Fruit fly (Drosophila melanogaster) whole organism, embryonic: Measurements from ENCODE around the gene Neu2.

Experiments
- Awh ChIP-seq: fragments of 200-800 bp; sonication (Bioruptor generic); IDR thresholded peaks from 2 replicates; pipeline ENCODE4, ENCODE4 v1.3.6; 2022; ENCODE audit warnings: missing biosample characterization, missing genetic modification characterization
- BEAF-32 ChIP-seq: fragments of 200-800 bp; sonication (Bioruptor generic); optimal IDR thresholded peaks from 3 replicates; lab custom pipeline; 2017; ENCODE audit warnings: missing biosample characterization, missing genetic modification characterization, mild to moderate bottlenecking, moderate library complexity, missing genetic modification reagents
- CG12071 ChIP-seq: fragments of 200-800 bp; sonication (Bioruptor generic); optimal IDR thresholded peaks from 3 replicates; lab custom pipeline; 2018; ENCODE audit warnings: missing biosample characterization, mild to moderate bottlenecking, missing genetic modification characterization
- CG12659 ChIP-seq: fragments of 200-800 bp; sonication (Bioruptor generic); optimal IDR thresholded peaks from 3 replicates; lab custom pipeline; 2017; ENCODE audit warnings: mild to moderate bottlenecking, missing biosample characterization, missing genetic modification reagents, missing genetic modification characterization
- CG13287 ChIP-seq: fragments of 200-800 bp; sonication (Bioruptor generic); IDR thresholded peaks from 2 replicates; pipeline ENCODE4 v1.3.6; 2022; ENCODE audit warnings: missing biosample characterization, missing genetic modification characterization; ENCODE audit not compliant: partially characterized antibody
- CG14710 ChIP-seq: fragments of 200-800 bp; sonication (Bioruptor generic); optimal IDR thresholded peaks from 3 replicates; lab custom pipeline; 2019; ENCODE audit warnings: missing biosample characterization, mild to moderate bottlenecking, missing genetic modification characterization, moderate library complexity
- CG1603 ChIP-seq: fragments of 200-800 bp; sonication (Bioruptor generic); optimal IDR thresholded peaks from 2 replicates; lab custom pipeline; 2019; ENCODE audit warnings: missing biosample characterization, mild to moderate bottlenecking, missing genetic modification characterization, moderate library complexity
- CG30020 ChIP-seq: fragments of 200-800 bp; optimal IDR thresholded peaks from 2 replicates; lab custom pipeline; 2019; ENCODE audit warnings: missing biosample characterization, mild to moderate bottlenecking, missing genetic modification characterization, moderate library complexity
- CG4328 ChIP-seq: fragments of 200-800 bp; sonication (Bioruptor generic); optimal IDR thresholded peaks from 3 replicates; lab custom pipeline; 2017; ENCODE audit warnings: missing biosample characterization, missing genetic modification reagents, missing genetic modification characterization
- CG8924 ChIP-seq: fragments of 200-800 bp; optimal IDR thresholded peaks from 3 replicates; lab custom pipeline; 2019; ENCODE audit warnings: missing biosample characterization, mild to moderate bottlenecking, missing genetic modification characterization, moderate library complexity
- CG9797 ChIP-seq: fragments of 200-800 bp; sonication (Bioruptor generic); optimal IDR thresholded peaks from 3 replicates; lab custom pipeline; 2018; ENCODE audit warnings: missing biosample characterization, mild to moderate bottlenecking, missing genetic modification characterization
- Dp ChIP-seq: fragments of 200-800 bp; sonication (Bioruptor generic); optimal IDR thresholded peaks from 2 replicates; lab custom pipeline; 2018; ENCODE audit warnings: missing biosample characterization, mild to moderate bottlenecking, missing genetic modification characterization, moderate library complexity
- E2f2 ChIP-seq: fragments of 200-800 bp; sonication (Bioruptor generic); IDR thresholded peaks from 2 replicates; pipeline ENCODE4 v1.3.6; 2022; ENCODE audit warnings: missing biosample characterization, missing genetic modification characterization
- Lhr ChIP-seq: fragments of 200-800 bp; sonication (Bioruptor generic); optimal IDR thresholded peaks from 3 replicates; lab custom pipeline; 2017; ENCODE audit warnings: mild to moderate bottlenecking, missing biosample characterization, missing genetic modification reagents, missing genetic modification characterization
- MBD-R2 ChIP-seq: fragments of 200-800 bp; sonication (Bioruptor generic); IDR thresholded peaks from 2 replicates; pipeline ENCODE4 v1.3.6; 2022; ENCODE audit warnings: missing biosample characterization, missing genetic modification characterization
- MESR4 ChIP-seq: fragments of 200-800 bp; sonication (Bioruptor generic); optimal IDR thresholded peaks from 2 replicates; lab custom pipeline; 2018; ENCODE audit warnings: missing biosample characterization, mild to moderate bottlenecking, missing genetic modification characterization, moderate library complexity
- Myb ChIP-seq: fragments of 200-800 bp; sonication (Bioruptor generic); optimal IDR thresholded peaks from 2 replicates; lab custom pipeline; 2016; ENCODE audit warnings: missing biosample characterization, missing genetic modification characterization
- Neu2 ChIP-seq: fragments of 200-800 bp; sonication (Bioruptor generic); optimal IDR thresholded peaks from 3 replicates; lab custom pipeline; 2016; ENCODE audit warnings: missing biosample characterization, missing genetic modification characterization, borderline replicate concordance
- Opbp ChIP-seq: fragments of 200-800 bp; sonication (Bioruptor generic); IDR thresholded peaks from 3 replicates; pipeline ENCODE4 v1.3.6; 2022; ENCODE audit warnings: missing biosample characterization, missing genetic modification characterization; ENCODE audit not compliant: partially characterized antibody
- Pdp1 ChIP-seq, 2 experiments: fragments of 200-800 bp; sonication (Bioruptor generic); optimal IDR thresholded peaks; 3 replicates each; lab custom pipeline; 2016; ENCODE audit warnings: missing biosample characterization in 2 of 2, missing genetic modification characterization in 2 of 2, mild to moderate bottlenecking in 1 of 2, moderate library complexity in 1 of 2
- Scr ChIP-seq: fragments of 200-800 bp; sonication (Bioruptor generic); IDR thresholded peaks from 2 replicates; pipeline ENCODE4 v1.3.6; 2022; ENCODE audit warnings: missing biosample characterization, missing genetic modification characterization; ENCODE audit not compliant: partially characterized antibody
- Tbp ChIP-seq: fragments of >200 bp; optimal IDR thresholded peaks from 2 replicates; lab custom pipeline; 2018; ENCODE audit warnings: missing biosample characterization, missing genetic modification characterization
- YL-1 ChIP-seq: fragments of 200-800 bp; sonication (Bioruptor generic); optimal IDR thresholded peaks from 3 replicates; lab custom pipeline; 2017; ENCODE audit warnings: missing biosample characterization, mild to moderate bottlenecking, missing genetic modification characterization
- amos ChIP-seq: fragments of 200-800 bp; sonication (Bioruptor generic); IDR thresholded peaks from 2 replicates; pipeline ENCODE4 v1.3.6; 2022; ENCODE audit warnings: missing biosample characterization, missing genetic modification characterization; ENCODE audit not compliant: partially characterized antibody
- chinmo ChIP-seq: fragments of 200-800 bp; sonication (Bioruptor generic); IDR thresholded peaks from 4 replicates; pipeline ENCODE4 v1.3.6; 2022; ENCODE audit warnings: missing biosample characterization, missing genetic modification characterization; ENCODE audit not compliant: partially characterized antibody
- crp ChIP-seq, 2 experiments: fragments of 200-800 bp; sonication (Bioruptor generic); optimal IDR thresholded peaks; 2 replicates in 1 of 2; 3 replicates in 1 of 2; lab custom pipeline; 2017; ENCODE audit warnings: missing biosample characterization in 2 of 2, missing genetic modification characterization in 2 of 2, mild to moderate bottlenecking in 1 of 2, moderate library complexity in 1 of 2
- gce ChIP-seq: fragments of 200-800 bp; sonication (Bioruptor generic); IDR thresholded peaks from 3 replicates; pipeline ENCODE4 v1.3.6; 2022; ENCODE audit warnings: missing biosample characterization, missing genetic modification characterization
- gfzf ChIP-seq: fragments of 200-800 bp; sonication (Bioruptor generic); optimal IDR thresholded peaks from 2 replicates; lab custom pipeline; 2016; ENCODE audit warnings: missing biosample characterization, mild to moderate bottlenecking, missing genetic modification characterization, moderate library complexity
- jing ChIP-seq: fragments of 200-800 bp; sonication (Bioruptor generic); optimal IDR thresholded peaks from 2 replicates; lab custom pipeline; 2018; ENCODE audit warnings: missing biosample characterization, mild to moderate bottlenecking, missing genetic modification characterization
- klu ChIP-seq: fragments of 200-800 bp; sonication (Bioruptor generic); IDR thresholded peaks from 2 replicates; pipeline ENCODE4 v1.3.6; 2022; ENCODE audit warnings: missing biosample characterization, missing genetic modification characterization
- pfk ChIP-seq: fragments of 200-800 bp; sonication (Bioruptor generic); optimal IDR thresholded peaks from 2 replicates; lab custom pipeline; 2018; ENCODE audit warnings: missing biosample characterization, mild to moderate bottlenecking, missing genetic modification characterization, moderate library complexity
- phol ChIP-seq: fragments of 200-800 bp; sonication (Bioruptor generic); optimal IDR thresholded peaks from 3 replicates; lab custom pipeline; 2018; ENCODE audit warnings: missing biosample characterization, mild to moderate bottlenecking, missing genetic modification characterization, moderate library complexity
- pzg ChIP-seq: fragments of 200-800 bp; sonication (Bioruptor generic); optimal IDR thresholded peaks from 3 replicates; lab custom pipeline; 2018; ENCODE audit warnings: missing biosample characterization, mild to moderate bottlenecking, missing genetic modification characterization, moderate library complexity
- sob ChIP-seq: fragments of 200-800 bp; sonication (Bioruptor generic); IDR thresholded peaks from 2 replicates; pipeline ENCODE4 v1.3.6; 2022; ENCODE audit warnings: missing biosample characterization, missing genetic modification characterization
- sr ChIP-seq: fragments of 200-800 bp; sonication (Bioruptor generic); IDR thresholded peaks from 3 replicates; pipeline ENCODE4 v1.3.6; 2022; ENCODE audit warnings: missing biosample characterization, missing genetic modification characterization
- stwl ChIP-seq: fragments of 200-800 bp; sonication (Bioruptor generic); optimal IDR thresholded peaks from 3 replicates; lab custom pipeline; 2018; ENCODE audit warnings: missing biosample characterization, mild to moderate bottlenecking, missing genetic modification characterization, moderate library complexity
- trem ChIP-seq: fragments of 200-800 bp; optimal IDR thresholded peaks from 3 replicates; lab custom pipeline; 2019; ENCODE audit warnings: missing biosample characterization, mild to moderate bottlenecking, missing genetic modification characterization, moderate library complexity

Gene Neu2

DNA sequence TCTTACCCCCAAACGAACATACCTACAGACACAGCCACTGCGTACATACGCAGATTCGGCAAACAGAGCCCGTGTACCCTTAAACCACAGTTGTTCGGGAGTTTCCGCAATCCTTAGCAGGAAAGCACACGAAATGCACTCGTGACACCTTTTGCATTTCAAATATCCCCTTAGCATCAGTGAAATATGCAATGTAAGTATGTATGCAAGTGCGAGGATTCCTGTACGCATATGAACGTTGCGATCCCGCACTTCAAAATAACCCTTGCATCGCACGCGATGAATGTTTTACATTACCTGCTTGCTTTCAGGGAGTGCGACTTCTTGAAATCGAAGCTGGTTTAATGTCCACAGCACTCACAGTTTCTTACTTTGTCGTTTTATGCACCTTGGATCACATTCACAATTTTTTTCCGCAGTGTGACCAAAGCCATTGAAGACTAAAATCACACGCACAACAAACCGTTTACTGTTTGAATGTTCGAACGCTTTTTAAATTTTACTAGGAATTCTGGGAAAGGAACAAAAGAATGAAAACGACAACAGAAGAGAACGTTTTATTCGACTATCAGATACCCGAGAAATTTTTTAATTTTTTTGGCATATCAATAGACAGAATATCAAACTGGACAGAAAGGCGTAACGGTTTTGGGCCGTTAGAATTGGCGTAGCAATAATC, 43.0 kb upstream of the Neu2 start, which contains the start of gene Mkrn1 (continued):
- TF ChIP-seq CG14710 (tag; lab: Kevin White, UChicago): peak; percentile 44
- peak; percentile 94 for TF ChIP-seq pfk
- peak; percentile 76 for TF ChIP-seq Scr (GFP tag; lab: Robert Waterston, UW)
- TF ChIP-seq Awh (GFP tag; lab: Robert Waterston, UW): no peak
- peak; percentile 35 for TF ChIP-seq CG12659 (GFP tag; lab: Kevin White, UChicago)
- peak; percentile 54; the same call in 1 of the 2 replicates for TF ChIP-seq amos (GFP tag; lab: Robert Waterston, UW)
- no peak for TF ChIP-seq CG12071 (GFP tag; lab: Kevin White, UChicago)
- TF ChIP-seq CG4328: no peak
- peak; percentile 70 for TF ChIP-seq Lhr (GFP tag; lab: Kevin White, UChicago)
- no peak for TF ChIP-seq klu (GFP tag; lab: Robert Waterston, UW)
- no peak for TF ChIP-seq sob (GFP tag; lab: Robert Waterston, UW)
- no peak for TF ChIP-seq sr

DNA sequence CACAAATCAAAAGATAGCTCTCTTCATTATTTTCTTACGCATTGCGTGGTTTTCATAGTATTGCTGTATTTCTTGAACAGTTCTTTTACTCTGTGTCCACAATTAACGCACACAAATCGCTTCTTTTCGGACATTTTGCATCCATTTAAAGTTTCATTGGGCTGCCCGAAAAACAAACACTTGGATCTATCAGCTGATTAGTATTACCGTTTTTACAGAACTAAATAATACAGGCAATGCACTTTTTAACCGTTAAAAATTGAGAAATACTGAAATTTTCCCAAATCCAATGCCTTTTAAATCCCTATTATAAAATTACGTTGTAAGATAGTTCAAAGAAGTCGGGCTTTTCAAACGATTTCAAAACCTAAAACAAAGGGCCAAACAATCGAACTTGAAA, 38.7 kb upstream of the Neu2 start, which contains the start of gene Arv1:
TSS of gene Arv1 (minus strand) at position 226 of the 400 bp plus-strand sequence.
- TF ChIP-seq trem (tag; lab: Kevin White, UChicago) (peak; percentile 27), Myb (peak; percentile 76), MESR4 (GFP tag; lab: Kevin White, UChicago) (peak; percentile 54), crp (GFP tag; optimal IDR thresholded peaks at IDR 0.05; lab: Kevin White, UChicago) (peak; percentile 19 to 83), gfzf (GFP tag; lab: Kevin White, UChicago) (peak; percentile 81), chinmo (GFP tag; lab: Robert Waterston, UW) (peak; percentile 72; the same call in 1 of the 4 replicates), Pdp1 (GFP tag; optimal IDR thresholded peaks at IDR 0.05; lab: Kevin White, UChicago) (peak in 1 of 2 experiments; percentile 7), Dp (GFP tag; lab: Kevin White, UChicago) (peak; percentile 30), Opbp (GFP tag; lab: Robert Waterston, UW) (peak; percentile 14; the same call in 1 of the 3 replicates), CG30020 (tag; lab: Kevin White, UChicago) (peak; percentile 48), phol (tag; lab: Kevin White, UChicago) (peak; percentile 22), Neu2 (GFP tag; lab: Kevin White, UChicago) (no peak), pzg (GFP tag; lab: Kevin White, UChicago) (peak; percentile 44), E2f2 (GFP tag; lab: Robert Waterston, UW) (peak; percentile 29; the same call in 1 of the 2 replicates), Tbp (GFP tag; lab: Kevin White, UChicago) (no peak), CG13287 (GFP tag; lab: Robert Waterston, UW) (peak; percentile 19; the same call in 1 of the 2 replicates), jing (no peak), stwl (tag; lab: Kevin White, UChicago) (peak; percentile 57), CG14710 (tag; lab: Kevin White, UChicago) (peak; percentile 7), gce (GFP tag; lab: Robert Waterston, UW) (no peak), CG1603 (tag; lab: Kevin White, UChicago) (peak; percentile 28), CG8924 (tag; lab: Kevin White, UChicago) (no peak), YL-1 (peak; percentile 53), MBD-R2 (GFP tag; lab: Robert Waterston, UW) (peak; percentile 59), BEAF-32 (GFP tag; lab: Kevin White, UChicago) (peak; percentile 9), CG9797 (GFP tag; lab: Kevin White, UChicago) (peak; percentile 61)
